Worm (Caenorhabditis elegans): ENCODE measurements around the gene T09A5.4.

Gene T09A5.4

ce11 chrII:7827883-7828282 lies 18.1 kb upstream of the T09A5.4 start:
- TF ChIP-seq T22C8.4 (GFP tag; IDR thresholded peaks at IDR 0.05) (no peak), flt-1 (GFP tag; IDR thresholded peaks at IDR 0.05) (no peak), ztf-29 (GFP tag; IDR thresholded peaks at IDR 0.05) (no peak), ztf-23 (GFP tag; IDR thresholded peaks at IDR 0.05) (no peak), tab-1 (GFP tag; IDR thresholded peaks at IDR 0.05) (no peak), cog-1 (tag; optimal IDR thresholded peaks at IDR 0.05) (no peak), med-1 (GFP tag; optimal IDR thresholded peaks at IDR 0.05; ENCODE audit: insufficient read depth) (no peak), klf-2 (GFP tag; conservative IDR thresholded peaks at IDR 0.05) (no peak), ref-1 (GFP tag; conservative IDR thresholded peaks at IDR 0.05) (no peak)

ce11 chrII:7829616-7830015 lies 16.4 kb upstream of the T09A5.4 start:
- TF ChIP-seq T22C8.4 (GFP tag; IDR thresholded peaks at IDR 0.05), result no peak
- no peak for TF ChIP-seq klf-2 (GFP tag; conservative IDR thresholded peaks at IDR 0.05)
- no peak for TF ChIP-seq ztf-23 (GFP tag; IDR thresholded peaks at IDR 0.05)
- no peak for TF ChIP-seq flt-1 (GFP tag; IDR thresholded peaks at IDR 0.05)
- TF ChIP-seq ref-1 (GFP tag; conservative IDR thresholded peaks at IDR 0.05), result no peak
- no peak for TF ChIP-seq med-1 (GFP tag; optimal IDR thresholded peaks at IDR 0.05; ENCODE audit: insufficient read depth)
- TF ChIP-seq tab-1 (GFP tag; IDR thresholded peaks at IDR 0.05), result no peak

- TF ChIP-seq flt-1 (GFP tag; IDR thresholded peaks at IDR 0.05), result no peak
- no peak for TF ChIP-seq ztf-29 (GFP tag; IDR thresholded peaks at IDR 0.05)
- TF ChIP-seq ref-1 (GFP tag; conservative IDR thresholded peaks at IDR 0.05), result no peak
Observed at ce11 chrII:7832054-7832453, 13.9 kb upstream of the T09A5.4 start, which contains the start of gene T09A5.14. TSS of gene T09A5.14 (plus strand) at chrII:7832354.

ce11 chrII:7835314-7835713 lies 10.7 kb upstream of the T09A5.4 start, which contains the start of gene cex-2:
TSS of gene cex-2 (minus strand) at chrII:7835414.
- TF ChIP-seq ref-1 (GFP tag; conservative IDR thresholded peaks at IDR 0.05) (no peak), ztf-23 (GFP tag; IDR thresholded peaks at IDR 0.05) (no peak), tab-1 (GFP tag; IDR thresholded peaks at IDR 0.05) (no peak), flt-1 (GFP tag; IDR thresholded peaks at IDR 0.05) (no peak), cog-1 (tag; optimal IDR thresholded peaks at IDR 0.05) (no peak)

ce11 chrII:7836613-7837226 lies 9.3 kb upstream of the T09A5.4 start:
- TF ChIP-seq med-1 (GFP tag; optimal IDR thresholded peaks at IDR 0.05; ENCODE audit: insufficient read depth), result no peak
- TF ChIP-seq T22C8.4 (GFP tag; IDR thresholded peaks at IDR 0.05), result no peak
- TF ChIP-seq cog-1 (tag; optimal IDR thresholded peaks at IDR 0.05), result no peak
- TF ChIP-seq klf-2 (GFP tag; conservative IDR thresholded peaks at IDR 0.05), result no peak
- no peak for TF ChIP-seq ztf-29 (GFP tag; IDR thresholded peaks at IDR 0.05)

- TF ChIP-seq ref-1 (GFP tag; conservative IDR thresholded peaks at IDR 0.05) (no peak), ztf-29 (GFP tag; IDR thresholded peaks at IDR 0.05) (no peak), tab-1 (GFP tag; IDR thresholded peaks at IDR 0.05) (no peak), flt-1 (GFP tag; IDR thresholded peaks at IDR 0.05) (no peak), T22C8.4 (GFP tag; IDR thresholded peaks at IDR 0.05) (no peak), ztf-23 (GFP tag; IDR thresholded peaks at IDR 0.05) (no peak), cog-1 (tag; optimal IDR thresholded peaks at IDR 0.05) (no peak), med-1 (GFP tag; optimal IDR thresholded peaks at IDR 0.05; ENCODE audit: insufficient read depth) (no peak), klf-2 (GFP tag; conservative IDR thresholded peaks at IDR 0.05) (no peak)
Observed at ce11 chrII:7838661-7839060, 7.3 kb upstream of the T09A5.4 start.

ce11 chrII:7839703-7840102 lies 6.3 kb upstream of the T09A5.4 start:
- TF ChIP-seq klf-2 (GFP tag; conservative IDR thresholded peaks at IDR 0.05) (no peak), ref-1 (GFP tag; conservative IDR thresholded peaks at IDR 0.05) (no peak), med-1 (GFP tag; optimal IDR thresholded peaks at IDR 0.05; ENCODE audit: insufficient read depth) (no peak), cog-1 (tag; optimal IDR thresholded peaks at IDR 0.05) (no peak), flt-1 (GFP tag; IDR thresholded peaks at IDR 0.05) (no peak), ztf-29 (GFP tag; IDR thresholded peaks at IDR 0.05) (no peak), T22C8.4 (GFP tag; IDR thresholded peaks at IDR 0.05) (no peak), tab-1 (GFP tag; IDR thresholded peaks at IDR 0.05) (no peak), ztf-23 (GFP tag; IDR thresholded peaks at IDR 0.05) (no peak)

- TF ChIP-seq T22C8.4 (GFP tag; IDR thresholded peaks at IDR 0.05) (no peak), ztf-23 (GFP tag; IDR thresholded peaks at IDR 0.05) (no peak), tab-1 (GFP tag; IDR thresholded peaks at IDR 0.05) (no peak), cog-1 (tag; optimal IDR thresholded peaks at IDR 0.05) (no peak), ref-1 (GFP tag; conservative IDR thresholded peaks at IDR 0.05) (no peak), ztf-29 (GFP tag; IDR thresholded peaks at IDR 0.05) (no peak)
Observed at ce11 chrII:7842053-7842452, 3.9 kb upstream of the T09A5.4 start, which contains the start of gene klp-3. TSS of gene klp-3 (plus strand) at chrII:7842353.

ce11 chrII:7849697-7850096 lies 3.7 kb downstream of the T09A5.4 start, which contains the start of gene acr-7:
TSS of gene acr-7 (minus strand) at chrII:7849797.
- no peak for TF ChIP-seq klf-2 (GFP tag; conservative IDR thresholded peaks at IDR 0.05)
- no peak for TF ChIP-seq tab-1 (GFP tag; IDR thresholded peaks at IDR 0.05)
- no peak for TF ChIP-seq ztf-29 (GFP tag; IDR thresholded peaks at IDR 0.05)
- TF ChIP-seq med-1 (GFP tag; optimal IDR thresholded peaks at IDR 0.05; ENCODE audit: insufficient read depth), result no peak
- no peak for TF ChIP-seq flt-1 (GFP tag; IDR thresholded peaks at IDR 0.05)
- no peak for TF ChIP-seq cog-1 (tag; optimal IDR thresholded peaks at IDR 0.05)
- TF ChIP-seq ztf-23 (GFP tag; IDR thresholded peaks at IDR 0.05), result no peak

ce11 chrII:7850575-7850974 lies 4.6 kb downstream of the T09A5.4 start:
- no peak for TF ChIP-seq ztf-29 (GFP tag; IDR thresholded peaks at IDR 0.05)
- TF ChIP-seq tab-1 (GFP tag; IDR thresholded peaks at IDR 0.05), result no peak
- no peak for TF ChIP-seq cog-1 (tag; optimal IDR thresholded peaks at IDR 0.05)
- TF ChIP-seq ref-1 (GFP tag; conservative IDR thresholded peaks at IDR 0.05), result no peak
- no peak for TF ChIP-seq T22C8.4 (GFP tag; IDR thresholded peaks at IDR 0.05)
- TF ChIP-seq flt-1 (GFP tag; IDR thresholded peaks at IDR 0.05), result no peak
- no peak for TF ChIP-seq klf-2 (GFP tag; conservative IDR thresholded peaks at IDR 0.05)
- no peak for TF ChIP-seq ztf-23 (GFP tag; IDR thresholded peaks at IDR 0.05)
- TF ChIP-seq med-1 (GFP tag; optimal IDR thresholded peaks at IDR 0.05; ENCODE audit: insufficient read depth), result no peak
